Worm (Caenorhabditis elegans): Measurements from ENCODE around the gene cysl-3.

The cysl-3 gene

DNA sequence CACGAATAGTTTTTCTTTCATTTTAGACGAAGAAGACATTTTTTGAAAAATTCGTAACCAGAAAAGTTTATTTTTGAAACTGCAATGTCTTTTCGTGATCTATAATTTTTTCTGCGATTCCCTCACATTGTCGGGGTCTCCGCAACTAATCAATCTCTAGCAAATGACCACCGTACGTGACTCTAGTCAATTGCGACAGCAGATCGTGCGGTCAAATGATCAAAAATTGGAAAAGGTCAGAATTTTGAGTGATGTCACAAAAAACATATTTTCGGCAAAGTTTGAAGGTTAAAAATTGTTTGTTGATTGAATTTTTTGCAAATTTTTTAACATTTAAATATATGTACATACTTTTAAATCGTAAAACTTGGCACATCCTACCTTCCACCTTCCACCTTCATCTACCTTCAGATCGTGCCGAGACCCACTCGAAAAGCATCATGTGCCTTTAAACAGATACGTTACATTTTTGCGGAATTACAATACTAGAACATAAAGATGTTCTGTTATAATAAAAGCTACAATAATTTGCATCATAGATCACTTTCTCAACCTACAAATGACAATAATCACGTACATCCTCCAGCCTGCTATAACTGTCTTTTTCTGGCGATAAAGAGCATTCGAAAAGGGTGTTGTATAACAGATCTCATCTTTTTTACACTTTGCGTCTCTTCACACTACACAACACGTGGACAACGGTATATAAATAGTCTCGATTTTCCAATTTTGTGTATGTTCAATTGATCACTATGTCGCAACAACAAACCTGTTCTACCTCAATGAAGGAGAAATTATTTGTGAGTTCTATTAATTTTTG, 4.3 kb downstream of the cysl-3 start, which contains the start of the genes R08E5.1 and rips-1:
R08E5.1 (minus strand) TSS at position 82 of the 820 bp plus-strand sequence.
rips-1 (plus strand) TSS at position 585 of the 820 bp plus-strand sequence.
- TF ChIP-seq ref-2 (tag; optimal IDR thresholded peaks at IDR 0.05), result no peak
- TF ChIP-seq rnt-1 (tag; optimal IDR thresholded peaks at IDR 0.05), result no peak
- TF ChIP-seq tbx-2 (tag; optimal IDR thresholded peaks at IDR 0.05), result no peak
- TF ChIP-seq fkh-6 (tag; optimal IDR thresholded peaks at IDR 0.05), result no peak
- no peak for TF ChIP-seq nhr-232 (tag; optimal IDR thresholded peaks at IDR 0.05)
- no peak for TF ChIP-seq sdc-2 (tag; optimal IDR thresholded peaks at IDR 0.05)
- TF ChIP-seq ets-4 (tag; optimal IDR thresholded peaks at IDR 0.05), result no peak
- TF ChIP-seq C08G9.2 (tag; optimal IDR thresholded peaks at IDR 0.05), result no peak

DNA sequence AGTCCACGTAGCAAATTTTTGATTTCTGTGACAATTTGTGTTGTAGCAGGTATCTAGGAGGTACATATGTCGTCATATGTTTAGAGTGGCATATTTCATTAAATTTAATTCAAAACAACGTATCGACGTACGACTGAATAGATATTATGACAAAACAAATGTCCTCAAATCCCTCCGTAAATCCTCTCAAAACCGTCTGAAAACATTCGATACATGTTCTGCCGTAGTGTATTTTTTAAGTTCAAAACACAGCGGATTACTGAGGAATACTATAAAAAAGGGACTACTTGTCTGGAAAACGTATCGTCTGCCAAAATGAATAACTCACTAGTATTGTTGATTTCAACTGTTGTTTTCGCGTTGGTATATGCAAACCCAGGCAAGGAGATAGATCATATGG, 7.7 kb downstream of the cysl-3 start, which contains the start of gene R08E5.4:
R08E5.4 (plus strand) TSS at position 301 of the 400 bp plus-strand sequence.
- no peak for TF ChIP-seq zip-5 (tag; optimal IDR thresholded peaks at IDR 0.05)
- no peak for TF ChIP-seq pqm-1 (tag; optimal IDR thresholded peaks at IDR 0.05)
- TF ChIP-seq unc-3 (GFP tag; conservative IDR thresholded peaks at IDR 0.05), result no peak
- TF ChIP-seq unc-3 (tag; optimal IDR thresholded peaks at IDR 0.05), result no peak
- TF ChIP-seq fax-1 (tag; optimal IDR thresholded peaks at IDR 0.05), result no peak
- TF ChIP-seq syd-9 (tag; optimal IDR thresholded peaks at IDR 0.05), result no peak
- TF ChIP-seq Y22D7AL.16 (tag; optimal IDR thresholded peaks at IDR 0.05), result no peak

DNA sequence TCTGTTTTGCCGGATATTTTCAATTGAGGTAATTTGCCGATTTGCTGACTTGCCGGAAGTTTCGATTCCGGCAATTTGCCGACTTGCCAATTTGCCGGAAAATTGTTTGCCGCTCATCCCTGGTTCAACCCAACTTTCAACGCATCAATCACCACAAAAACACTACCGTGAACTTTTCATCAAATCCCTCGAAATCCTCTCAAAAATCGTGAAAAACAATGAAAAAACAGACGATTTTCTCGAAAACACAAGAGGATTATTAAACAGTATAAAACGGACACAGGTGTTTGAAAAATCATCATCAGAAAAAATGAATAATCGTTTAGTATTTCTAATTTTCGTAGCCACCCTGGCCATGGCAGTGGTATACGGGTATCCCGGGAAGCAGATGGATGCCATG, 9.0 kb downstream of the cysl-3 start, which contains the start of gene Y39H10A.1:
Y39H10A.1 (plus strand) TSS at position 301 of the 400 bp plus-strand sequence.
- TF ChIP-seq ceh-19 (GFP tag; optimal IDR thresholded peaks at IDR 0.05) (no peak), ceh-9 (tag; optimal IDR thresholded peaks at IDR 0.05) (no peak), ceh-30 (tag; optimal IDR thresholded peaks at IDR 0.05) (no peak), ceh-45 (GFP tag; IDR thresholded peaks at IDR 0.05) (no peak), T23F11.4 (GFP tag; optimal IDR thresholded peaks at IDR 0.05) (no peak), C08G9.2 (tag; optimal IDR thresholded peaks at IDR 0.05) (no peak), hlh-13 (GFP tag; optimal IDR thresholded peaks at IDR 0.05) (no peak), fkh-6 (tag; optimal IDR thresholded peaks at IDR 0.05) (no peak), madf-2 (tag; optimal IDR thresholded peaks at IDR 0.05) (no peak), unc-42 (tag; optimal IDR thresholded peaks at IDR 0.05) (no peak)

DNA sequence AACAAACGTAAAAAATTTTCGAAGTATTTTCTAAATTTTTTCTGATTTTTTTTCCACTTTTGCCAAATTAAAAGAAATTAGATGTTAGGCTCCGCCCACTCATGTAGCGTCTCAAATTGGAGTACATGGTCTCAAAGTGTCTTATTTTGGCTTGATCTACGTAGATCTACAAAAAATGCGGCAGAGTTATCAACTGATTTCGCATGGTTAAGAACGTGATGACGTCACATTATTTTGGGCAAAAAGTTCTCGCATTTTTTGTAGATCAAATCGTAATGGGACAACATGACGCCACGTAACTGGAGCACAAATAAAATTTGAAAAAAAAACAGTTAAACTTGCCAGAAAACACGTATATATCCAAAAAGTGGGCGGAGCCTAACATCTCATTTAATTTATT, 14.1 kb downstream of the cysl-3 start:
- TF ChIP-seq che-1 (tag; optimal IDR thresholded peaks at IDR 0.05) (no peak), F13H6.1 (tag; optimal IDR thresholded peaks at IDR 0.05) (no peak), nhr-232 (tag; optimal IDR thresholded peaks at IDR 0.05) (no peak), ceh-14 (tag; optimal IDR thresholded peaks at IDR 0.05) (no peak), sox-4 (tag; optimal IDR thresholded peaks at IDR 0.05) (no peak), ceh-19 (GFP tag; optimal IDR thresholded peaks at IDR 0.05) (no peak), C08G9.2 (tag; optimal IDR thresholded peaks at IDR 0.05) (no peak), ets-4 (tag; optimal IDR thresholded peaks at IDR 0.05) (no peak), nfya-1 (tag; optimal IDR thresholded peaks at IDR 0.05) (no peak), lim-6 (tag; optimal IDR thresholded peaks at IDR 0.05) (no peak), pha-2 (tag; optimal IDR thresholded peaks at IDR 0.05) (no peak), ama-1 (optimal IDR thresholded peaks at IDR 0.05) (no peak), pax-1 (tag; optimal IDR thresholded peaks at IDR 0.05) (no peak)

DNA sequence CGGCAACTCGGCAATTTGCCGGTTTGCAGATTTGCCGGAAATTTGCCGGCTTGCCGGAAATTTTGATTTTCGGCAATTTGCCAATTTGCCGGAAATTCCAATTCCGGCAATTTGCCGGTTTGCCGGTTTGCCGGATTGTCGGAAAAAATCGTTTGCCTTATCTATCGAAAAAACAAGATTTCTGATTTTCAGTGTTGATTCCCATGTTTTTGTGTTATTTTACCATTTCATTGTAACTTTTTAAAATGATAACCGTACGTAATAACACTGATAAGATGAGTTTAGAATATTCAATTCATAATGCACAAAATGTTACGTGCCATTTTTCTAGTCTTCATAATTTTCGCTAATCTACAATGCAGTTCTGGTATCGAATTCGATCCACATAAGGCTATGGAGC, 15.1 kb downstream of the cysl-3 start, which contains the start of gene oac-55:
oac-55 (plus strand) TSS at position 301 of the 400 bp plus-strand sequence.
- TF ChIP-seq tbx-2 (tag; optimal IDR thresholded peaks at IDR 0.05) (no peak), pqm-1 (tag; optimal IDR thresholded peaks at IDR 0.05) (no peak), ceh-45 (GFP tag; IDR thresholded peaks at IDR 0.05) (no peak), ceh-19 (GFP tag; optimal IDR thresholded peaks at IDR 0.05) (no peak), pag-3 (tag; optimal IDR thresholded peaks at IDR 0.05; ENCODE audit: borderline replicate concordance) (no peak), ceh-30 (tag; optimal IDR thresholded peaks at IDR 0.05) (no peak), dve-1 (tag; optimal IDR thresholded peaks at IDR 0.05) (no peak)

All from whole organism, late embryonic.